Fruit fly (Drosophila melanogaster): ENCODE measurements around the gene CG17928.

CG17928 gene

DNA sequence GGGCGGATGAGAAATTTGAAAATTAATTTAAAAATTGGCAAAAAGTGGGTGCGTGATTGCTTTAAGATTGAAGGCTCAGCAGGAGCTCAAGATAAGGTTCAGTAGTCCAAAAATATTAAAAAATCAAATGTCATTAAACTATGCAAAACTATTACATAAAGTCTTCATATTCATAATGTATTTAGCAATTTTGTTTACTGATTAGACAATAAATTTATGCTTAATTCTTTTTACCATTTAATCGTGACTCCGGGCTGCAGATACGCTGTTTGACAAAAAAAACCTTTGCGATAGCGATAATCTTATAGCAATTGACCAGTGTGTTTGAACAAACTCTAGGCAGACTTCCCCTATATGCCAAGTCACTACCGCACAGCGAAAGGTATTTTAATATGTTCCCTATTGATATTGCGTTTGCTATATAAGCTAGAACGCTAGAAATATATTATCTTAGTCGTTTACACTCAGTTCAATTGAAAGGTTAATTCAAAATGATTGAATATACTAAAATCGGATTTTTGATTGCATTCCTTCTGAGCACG, 4.8 kb downstream of the CG17928 start, which contains the start of gene Ugt37E1:
Gene Ugt37E1 (plus strand): TSS at position 492 of the 542 bp plus-strand sequence.
- TF ChIP-seq CTCF (optimal IDR thresholded peaks at IDR 0.05) = no peak
- TF ChIP-seq CG8478 (optimal IDR thresholded peaks at IDR 0.05) = no peak

- TF ChIP-seq CG8478 (optimal IDR thresholded peaks at IDR 0.05) (no peak), CTCF (optimal IDR thresholded peaks at IDR 0.05) (no peak)
These were observed 7.3 kb downstream of the CG17928 start, which contains the start of gene Ugt37D1 for dm6 chr2L:16798705-16799104. Ugt37D1 (plus strand) TSS chr2L:16799025.

dm6 chr2L:16799496-16799895, 8.1 kb downstream of the CG17928 start:
- TF ChIP-seq CTCF (optimal IDR thresholded peaks at IDR 0.05) = no peak
- no peak for TF ChIP-seq CG8478 (optimal IDR thresholded peaks at IDR 0.05)

DNA sequence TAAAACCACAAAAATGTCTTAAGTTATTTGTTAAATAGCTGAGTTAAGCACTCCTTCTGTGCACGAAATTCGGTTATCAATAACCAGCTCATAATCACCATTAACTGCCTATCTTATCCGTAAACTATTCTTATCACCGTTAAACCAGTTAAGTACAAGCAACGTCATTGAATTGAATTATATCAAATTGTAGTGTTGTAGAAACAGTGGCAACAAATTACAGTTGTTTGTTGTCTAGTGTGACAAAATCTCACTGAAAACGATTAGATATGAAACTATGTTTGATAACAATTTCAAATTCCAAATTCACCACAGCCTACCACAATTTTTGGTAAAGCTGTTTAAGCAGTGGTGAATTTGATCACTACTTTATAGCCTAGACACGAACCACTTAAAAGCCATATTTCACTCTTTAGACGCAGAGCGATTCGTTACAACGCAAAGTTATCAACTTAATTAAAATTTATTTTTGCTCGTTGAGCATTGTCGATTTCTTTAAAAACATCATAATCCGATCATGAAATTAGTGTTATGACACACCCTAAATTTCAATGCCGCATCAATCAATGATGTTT, 10.3 kb downstream of the CG17928 start:
- TF ChIP-seq CTCF (optimal IDR thresholded peaks at IDR 0.05) (peak in 1 of 2 experiments; percentile 40), CG8478 (optimal IDR thresholded peaks at IDR 0.05) (no peak)

DNA sequence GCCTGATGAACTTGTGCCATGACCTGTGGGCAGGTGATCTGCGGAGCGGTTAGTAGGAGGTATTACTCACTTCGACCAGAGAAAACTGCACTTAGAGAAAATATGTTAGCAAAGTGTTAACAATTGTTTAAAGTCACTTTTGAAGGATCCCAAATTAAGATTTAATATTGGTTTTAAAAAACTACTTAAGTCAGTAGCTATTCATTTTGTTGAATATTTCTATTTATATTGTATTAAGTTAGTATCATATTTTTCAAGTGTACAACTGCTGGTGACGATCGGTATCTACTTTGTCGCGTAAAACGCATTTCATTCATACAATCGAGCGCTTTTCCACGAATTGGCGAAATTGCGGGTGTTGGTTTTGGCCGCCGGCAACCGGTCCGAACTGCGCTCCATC, 12.3 kb downstream of the CG17928 start:
- TF ChIP-seq CG8478 (optimal IDR thresholded peaks at IDR 0.05) (no peak), CTCF (optimal IDR thresholded peaks at IDR 0.05) (no peak)

dm6 chr2L:16804376-16804934, 13.1 kb downstream of the CG17928 start, which contains the start of gene CG13272:
CG13272 (plus strand) TSS chr2L:16804884.
- no peak for TF ChIP-seq CG8478 (optimal IDR thresholded peaks at IDR 0.05)
- no peak for TF ChIP-seq CTCF (optimal IDR thresholded peaks at IDR 0.05)

dm6 chr2L:16808752-16809151, 17.4 kb downstream of the CG17928 start:
- TF ChIP-seq CG8478 (optimal IDR thresholded peaks at IDR 0.05) (no peak), CTCF (optimal IDR thresholded peaks at IDR 0.05) (no peak)

DNA sequence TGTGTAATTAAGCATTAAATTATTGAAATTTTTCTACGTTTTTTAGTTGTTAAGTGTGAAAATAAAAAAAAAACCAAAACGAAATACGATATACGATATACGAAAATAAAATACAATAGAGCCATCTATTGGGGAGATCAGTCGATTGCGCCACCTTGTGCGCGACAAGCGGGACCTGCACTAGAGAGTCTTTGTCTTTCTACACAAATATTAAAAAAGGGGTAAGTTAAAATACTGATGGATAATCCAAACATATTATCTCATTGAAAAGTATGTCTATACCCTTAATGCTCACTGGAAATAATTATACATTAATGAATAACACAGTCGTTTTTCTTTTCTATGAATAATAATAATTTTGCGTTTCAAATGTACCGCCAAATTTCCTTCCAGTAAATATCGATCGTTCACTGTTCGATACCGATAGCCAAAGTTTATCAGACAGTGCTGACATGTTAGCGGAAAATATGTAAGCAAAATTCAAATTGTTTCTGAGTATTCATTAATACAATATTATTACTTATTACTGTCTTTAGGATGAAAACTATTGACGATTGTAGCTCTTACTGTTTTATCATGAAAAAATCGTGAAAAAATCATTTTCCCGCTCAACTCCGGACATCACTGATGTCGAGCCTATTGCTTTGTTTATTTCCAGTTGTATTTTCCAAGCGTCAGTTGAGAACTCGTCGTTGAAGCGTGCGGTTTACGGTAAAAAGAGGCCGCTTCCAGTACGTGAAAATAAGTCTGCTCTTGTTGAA, 24.8 kb downstream of the CG17928 start, which contains the start of gene mdy:
Gene mdy (plus strand): TSS at position 672 of the 761 bp plus-strand sequence.
- TF ChIP-seq CG8478 (optimal IDR thresholded peaks at IDR 0.05) (no peak), CTCF (optimal IDR thresholded peaks at IDR 0.05) (peak; percentile 82 to 94)

dm6 chr2L:16816750-16817087, 25.4 kb downstream of the CG17928 start:
- no peak for TF ChIP-seq CG8478 (optimal IDR thresholded peaks at IDR 0.05)
- no peak for TF ChIP-seq CTCF (optimal IDR thresholded peaks at IDR 0.05)

- TF ChIP-seq CTCF (optimal IDR thresholded peaks at IDR 0.05) = no peak
- no peak for TF ChIP-seq CG8478 (optimal IDR thresholded peaks at IDR 0.05)
These were observed 26.2 kb downstream of the CG17928 start for dm6 chr2L:16817421-16818101.

dm6 chr2L:16818335-16818973, 27.1 kb downstream of the CG17928 start:
- no peak for TF ChIP-seq CG8478 (optimal IDR thresholded peaks at IDR 0.05)

dm6 chr2L:16819714-16820113, 28.3 kb downstream of the CG17928 start:
- TF ChIP-seq CG8478 (optimal IDR thresholded peaks at IDR 0.05) (no peak), CTCF (optimal IDR thresholded peaks at IDR 0.05) (no peak)

DNA sequence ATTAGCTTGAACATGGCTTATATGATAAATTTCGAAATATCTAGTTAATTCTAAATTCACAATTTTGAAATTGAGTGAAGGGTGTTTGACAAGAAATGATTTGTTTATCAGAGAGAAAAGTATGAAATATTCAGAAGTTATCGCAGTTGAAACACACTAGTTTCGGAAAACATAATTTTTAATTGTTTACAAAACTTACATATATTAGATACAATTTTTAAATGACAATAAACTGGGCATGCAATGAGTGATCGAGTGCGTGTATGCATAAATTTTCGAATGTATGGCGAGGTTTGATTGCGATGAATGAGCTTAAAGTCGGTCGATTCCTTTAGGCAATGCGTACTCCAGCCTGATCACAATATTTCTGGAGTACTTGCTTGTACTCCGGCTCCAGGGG, 29.6 kb downstream of the CG17928 start, which contains the start of gene CG13280:
Gene CG13280 (minus strand): TSS at position 101 of the 400 bp plus-strand sequence.
- TF ChIP-seq CG8478 (optimal IDR thresholded peaks at IDR 0.05) (no peak), CTCF (optimal IDR thresholded peaks at IDR 0.05) (no peak)

DNA sequence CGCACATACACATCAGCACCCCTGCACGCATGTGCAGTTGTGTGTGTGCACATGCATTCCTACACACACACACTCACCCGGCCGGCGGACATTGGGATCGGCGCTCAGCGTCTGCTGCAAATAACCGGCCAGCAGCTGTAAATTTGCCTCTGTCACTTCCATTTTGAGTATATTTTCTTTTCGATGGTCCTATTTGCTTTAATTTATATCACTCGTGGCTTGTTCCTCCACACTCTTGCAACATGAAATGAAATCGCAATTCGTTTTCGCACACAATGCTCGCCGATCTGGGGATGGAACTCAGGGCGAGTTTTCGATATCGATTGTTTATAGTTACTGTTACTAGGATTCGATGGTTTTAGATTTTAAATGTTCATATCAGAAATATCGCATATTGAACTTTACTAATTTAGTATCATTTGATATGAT, 33.6 kb downstream of the CG17928 start, which contains the start of gene Cse1:
Gene Cse1 (minus strand): TSS at position 303 of the 429 bp plus-strand sequence.
- no peak for TF ChIP-seq CTCF (optimal IDR thresholded peaks at IDR 0.05)
